Worm (Caenorhabditis elegans) whole organism, L4 larva: ENCODE results near the gene R08C7.1.
A peak's percentile ranks its signal among the peaks of the same experiment; 100 is the strongest.

Experiments used
- F37D6.2 ChIP-seq: sonication (generic microtip); optimal IDR thresholded peaks from 2 replicates; lab custom pipeline; 2016; ENCODE audit warnings: mild to moderate bottlenecking, missing genetic modification characterization, missing compliant biosample characterization
- F49E8.2 ChIP-seq: sonication (generic microtip); optimal IDR thresholded peaks from 2 replicates; lab custom pipeline; 2016; ENCODE audit warnings: missing compliant biosample characterization, mild to moderate bottlenecking, missing genetic modification characterization, borderline replicate concordance
- Y5F2A.4 ChIP-seq: fragments of 200-800 bp; sonication (Bioruptor generic); optimal IDR thresholded peaks from 2 replicates; lab custom pipeline; 2018; ENCODE audit warnings: mild to moderate bottlenecking, missing genetic modification characterization, missing compliant biosample characterization
- Y75B8A.6 ChIP-seq: fragments of 200-800 bp; sonication (Bioruptor generic); IDR thresholded peaks from 2 replicates; pipeline ENCODE4 v1.3.6; 2022; ENCODE audit warnings: missing genetic modification reagents, missing genetic modification characterization, missing compliant biosample characterization
- ZK337.2 ChIP-seq: fragments of 200-800 bp; sonication (Bioruptor generic); IDR thresholded peaks from 2 replicates; pipeline ENCODE4 v1.3.6; 2022; ENCODE audit warnings: missing genetic modification reagents, missing genetic modification characterization, missing compliant biosample characterization
- aha-1 ChIP-seq: fragments of 150-350 bp; peaks from one replicate; lab custom pipeline; 2014; ENCODE audit warnings: missing biosample characterization, missing genetic modification characterization
- attf-4 ChIP-seq: sonication (generic microtip); optimal IDR thresholded peaks from 3 replicates; lab custom pipeline; 2017; ENCODE audit warnings: missing biosample characterization, missing genetic modification characterization
- ceh-20 ChIP-seq: fragments of 200-800 bp; sonication (Bioruptor generic); IDR thresholded peaks from 2 replicates; pipeline ENCODE4 v1.3.6; 2022; ENCODE audit warnings: missing genetic modification reagents, missing genetic modification characterization, missing compliant biosample characterization
- ceh-32 ChIP-seq: sonication (generic microtip); optimal IDR thresholded peaks from 2 replicates; lab custom pipeline; 2016; ENCODE audit warnings: mild to moderate bottlenecking, missing genetic modification characterization, missing compliant biosample characterization; ENCODE audit not compliant: poor library complexity
- ceh-82 ChIP-seq: sonication (generic microtip); optimal IDR thresholded peaks from 2 replicates; lab custom pipeline; 2017; ENCODE audit warnings: missing biosample characterization, missing genetic modification characterization
- ces-1 ChIP-seq: fragments of 150-350 bp; sonication (generic microtip); optimal IDR thresholded peaks from 4 replicates; lab custom pipeline; 2014; ENCODE audit warnings: missing biosample characterization, missing genetic modification reagents, missing genetic modification characterization
- daf-16 ChIP-seq, 3 experiments: sonication (generic microtip); optimal IDR thresholded peaks; 2 replicates each; lab custom pipeline; 2016 to 2017; ENCODE audit warnings: missing genetic modification characterization in 3 of 3, missing genetic modification reagents in 3 of 3, mild to moderate bottlenecking in 2 of 3, missing compliant biosample characterization in 2 of 3, missing biosample characterization in 1 of 3, moderate library complexity in 1 of 3
- dmd-8 ChIP-seq: fragments of 200-800 bp; sonication (Bioruptor generic); IDR thresholded peaks from 2 replicates; pipeline ENCODE4 v1.3.6; 2022; ENCODE audit warnings: missing genetic modification characterization, missing compliant biosample characterization
- dpl-1 ChIP-seq: fragments of 150-350 bp; optimal IDR thresholded peaks from 2 replicates; lab custom pipeline; 2014; ENCODE audit warnings: missing biosample characterization, missing genetic modification reagents, missing genetic modification characterization
- duxl-1 ChIP-seq: sonication (generic microtip); optimal IDR thresholded peaks from 2 replicates; lab custom pipeline; 2016; ENCODE audit warnings: mild to moderate bottlenecking, missing genetic modification characterization, moderate library complexity, missing compliant biosample characterization; ENCODE audit not compliant: poor library complexity
- egl-27 ChIP-seq: sonication (generic microtip); optimal IDR thresholded peaks from 3 replicates; lab custom pipeline; 2017; ENCODE audit warnings: missing biosample characterization, missing genetic modification reagents, missing genetic modification characterization
- egl-43 ChIP-seq: fragments of 200-800 bp; sonication (Bioruptor generic); IDR thresholded peaks from 2 replicates; pipeline ENCODE4 v1.3.6; 2022; ENCODE audit warnings: missing genetic modification reagents, missing genetic modification characterization, missing compliant biosample characterization
- hif-1 ChIP-seq, 2 experiments: sonication (generic microtip); optimal IDR thresholded peaks; 2 replicates each; lab custom pipeline; 2016 to 2017; ENCODE audit warnings: missing compliant biosample characterization in 2 of 2, missing genetic modification characterization in 2 of 2, missing genetic modification reagents in 2 of 2, missing genotype in 2 of 2, mild to moderate bottlenecking in 1 of 2
- jun-1 ChIP-seq: fragments of 150-350 bp; optimal IDR thresholded peaks from 2 replicates; lab custom pipeline; 2014; ENCODE audit warnings: missing biosample characterization, missing genetic modification reagents, missing genetic modification characterization
- lim-7 ChIP-seq: fragments of 200-800 bp; sonication (Bioruptor generic); IDR thresholded peaks from 2 replicates; pipeline ENCODE4 v1.3.6; 2022; ENCODE audit warnings: missing genetic modification characterization, missing compliant biosample characterization
- lin-13 ChIP-seq: fragments of 150-350 bp; optimal IDR thresholded peaks from 2 replicates; lab custom pipeline; 2014; ENCODE audit warnings: missing biosample characterization, missing genetic modification reagents, missing genetic modification characterization
- lin-15B ChIP-seq: fragments of 150-350 bp; sonication (generic microtip); optimal IDR thresholded peaks from 3 replicates; lab custom pipeline; 2014; ENCODE audit warnings: missing biosample characterization, missing genetic modification characterization
- lin-39 ChIP-seq: fragments of 150-350 bp; optimal IDR thresholded peaks from 2 replicates; lab custom pipeline; 2014; ENCODE audit warnings: missing biosample characterization, missing genetic modification reagents, missing genetic modification characterization
- lsy-2 ChIP-seq, 2 experiments: fragments of 150-350 bp in 1 of 2; sonication (generic microtip) in 1 of 2; optimal IDR thresholded peaks; 2 replicates each; lab custom pipeline; 2014 to 2017; ENCODE audit warnings: missing biosample characterization in 2 of 2, missing genetic modification characterization in 2 of 2
- madf-5 ChIP-seq, 2 experiments: fragments of 200-800 bp; sonication (Bioruptor generic); IDR thresholded peaks; 2 replicates each; pipeline ENCODE4 v1.3.6; 2022; ENCODE audit warnings: missing compliant biosample characterization in 2 of 2, missing genetic modification characterization in 2 of 2
- madf-9 ChIP-seq: fragments of 200-800 bp; sonication (Bioruptor generic); conservative IDR thresholded peaks from 2 replicates; pipeline ENCODE4 v1.3.6; 2022; ENCODE audit warnings: missing genetic modification reagents, missing genetic modification characterization, missing compliant biosample characterization
- mdt-29 ChIP-seq: fragments of 200-800 bp; sonication (Bioruptor generic); IDR thresholded peaks from 2 replicates; pipeline ENCODE4 v1.3.6; 2022; ENCODE audit warnings: missing genetic modification reagents, missing genetic modification characterization, missing compliant biosample characterization
- mes-2 ChIP-seq: sonication (generic microtip); optimal IDR thresholded peaks from 2 replicates; lab custom pipeline; 2016; ENCODE audit warnings: missing genotype, mild to moderate bottlenecking, missing genetic modification characterization, missing compliant biosample characterization; ENCODE audit not compliant: poor library complexity, severe bottlenecking
- mxl-2 ChIP-seq: fragments of 200-800 bp; sonication (Bioruptor generic); conservative IDR thresholded peaks from 2 replicates; pipeline ENCODE4 v1.3.6; 2022; ENCODE audit warnings: missing genetic modification reagents, missing genetic modification characterization, missing compliant biosample characterization
- nhr-111 ChIP-seq: fragments of 200-800 bp; sonication (Bioruptor generic); optimal IDR thresholded peaks from 2 replicates; lab custom pipeline; 2018; ENCODE audit warnings: mild to moderate bottlenecking, missing genetic modification characterization, missing compliant biosample characterization
- nhr-28 ChIP-seq: fragments of 150-350 bp; optimal IDR thresholded peaks from 2 replicates; lab custom pipeline; 2014; ENCODE audit warnings: missing biosample characterization, missing genetic modification characterization
- nhr-42 ChIP-seq: fragments of 200-800 bp; sonication (Bioruptor generic); IDR thresholded peaks from 2 replicates; pipeline ENCODE4 v1.3.6; 2022; ENCODE audit warnings: missing genetic modification characterization, missing compliant biosample characterization
- nhr-6 ChIP-seq: fragments of 150-350 bp; optimal IDR thresholded peaks from 2 replicates; lab custom pipeline; 2014; ENCODE audit warnings: missing biosample characterization, missing genetic modification characterization
- nhr-76 ChIP-seq: fragments of 150-350 bp; optimal IDR thresholded peaks from 2 replicates; lab custom pipeline; 2014; ENCODE audit warnings: missing biosample characterization, missing genetic modification characterization
- saeg-2 ChIP-seq: fragments of 200-800 bp; sonication (Bioruptor generic); IDR thresholded peaks from 2 replicates; pipeline ENCODE4 v1.3.6; 2022; ENCODE audit warnings: missing genetic modification reagents, missing genetic modification characterization, missing compliant biosample characterization
- set-16 ChIP-seq: fragments of 200-800 bp; sonication (Bioruptor generic); IDR thresholded peaks from 2 replicates; pipeline ENCODE4 v1.3.6; 2022; ENCODE audit warnings: missing genetic modification reagents, missing genetic modification characterization, missing compliant biosample characterization
- skn-1 ChIP-seq: fragments of 150-350 bp; optimal IDR thresholded peaks from 2 replicates; lab custom pipeline; 2014; ENCODE audit warnings: missing biosample characterization, missing genetic modification characterization
- snpc-1.2 ChIP-seq: fragments of 200-800 bp; sonication (Bioruptor generic); IDR thresholded peaks from 2 replicates; pipeline ENCODE4 v1.3.6; 2022; ENCODE audit warnings: missing genetic modification reagents, missing genetic modification characterization, missing compliant biosample characterization
- spr-1 ChIP-seq: sonication (generic microtip); optimal IDR thresholded peaks from 2 replicates; lab custom pipeline; 2016; ENCODE audit warnings: mild to moderate bottlenecking, missing genetic modification characterization, missing compliant biosample characterization
- tag-97 ChIP-seq: fragments of 200-800 bp; sonication (Bioruptor generic); IDR thresholded peaks from 2 replicates; pipeline ENCODE4 v1.3.6; 2022; ENCODE audit warnings: missing genetic modification characterization, missing compliant biosample characterization
- unc-130 ChIP-seq: sonication (generic microtip); optimal IDR thresholded peaks from 2 replicates; lab custom pipeline; 2016; ENCODE audit warnings: missing genetic modification reagents, missing genetic modification characterization, missing compliant biosample characterization
- unc-39 ChIP-seq: sonication (generic microtip); optimal IDR thresholded peaks from 2 replicates; lab custom pipeline; 2017; ENCODE audit warnings: missing biosample characterization, missing genetic modification characterization
- unc-62 ChIP-seq, 3 experiments: fragments of 150-350 bp in 1 of 3; sonication (generic microtip); optimal IDR thresholded peaks in 2 of 3; peaks in 1 of 3; 1 replicate in 1 of 3; 2 replicates in 2 of 3; lab custom pipeline; 2014 to 2017; ENCODE audit warnings: missing biosample characterization in 3 of 3, missing genetic modification characterization in 3 of 3, missing genetic modification reagents in 3 of 3, missing genotype in 1 of 3
- vab-7 ChIP-seq: fragments of 200-800 bp; sonication (Bioruptor generic); IDR thresholded peaks from 2 replicates; pipeline ENCODE4 v1.3.6; 2022; ENCODE audit warnings: missing genetic modification reagents, missing genetic modification characterization, missing compliant biosample characterization
- zfp-2 ChIP-seq: sonication (generic microtip); optimal IDR thresholded peaks from 2 replicates; lab custom pipeline; 2016; ENCODE audit warnings: mild to moderate bottlenecking, missing genetic modification characterization, missing compliant biosample characterization
- ztf-11 ChIP-seq: fragments of 150-350 bp; optimal IDR thresholded peaks from 2 replicates; lab custom pipeline; 2014; ENCODE audit warnings: missing biosample characterization, missing genetic modification characterization

Gene R08C7.1

ce11 chrIV:4475362-4476086, 23.8 kb downstream of the R08C7.1 start (continued):
- TF ChIP-seq lin-39 (tag; lab: Kevin White, UChicago), result no peak
- 0 out of 2 replicates have a peak, but pooled peaks have one; percentile 6 for TF ChIP-seq saeg-2 (GFP tag; lab: Robert Waterston, UW)
- TF ChIP-seq unc-39, result no peak
- TF ChIP-seq Y75B8A.6 (GFP tag; lab: Robert Waterston, UW), result no peak
- no peak for TF ChIP-seq set-16 (GFP tag; lab: Robert Waterston, UW)
- no peak for TF ChIP-seq lim-7 (GFP tag; lab: Robert Waterston, UW)
- TF ChIP-seq spr-1, result no peak
- peak in 1 of 2 experiments; percentile 5 for TF ChIP-seq lsy-2 (tag; optimal IDR thresholded peaks at IDR 0.05; lab: Kevin White, UChicago)
- TF ChIP-seq madf-5 (GFP tag; IDR thresholded peaks at IDR 0.05; lab: Robert Waterston, UW), result no peak
- TF ChIP-seq dmd-8, result no peak
- TF ChIP-seq mxl-2 (GFP tag; lab: Robert Waterston, UW), result no peak

- TF ChIP-seq attf-4 (tag; lab: Kevin White, UChicago) (no peak), mdt-29 (GFP tag; lab: Robert Waterston, UW) (peak; percentile 49; the same call in 1 of the 2 replicates), ceh-32 (tag; lab: Kevin White, UChicago) (no peak), snpc-1.2 (no peak), lin-15B (no peak), F49E8.2 (tag; lab: Kevin White, UChicago) (no peak), nhr-76 (tag; lab: Kevin White, UChicago) (no peak), nhr-28 (tag; lab: Kevin White, UChicago) (peak; percentile 74), unc-130 (GFP tag; lab: Kevin White, UChicago) (no peak), ztf-11 (tag; lab: Kevin White, UChicago) (no peak), ceh-20 (GFP tag; lab: Robert Waterston, UW) (peak; percentile 70), nhr-111 (GFP tag; lab: Kevin White, UChicago) (no peak), duxl-1 (tag; lab: Kevin White, UChicago) (no peak), saeg-2 (GFP tag; lab: Robert Waterston, UW) (no peak), egl-27 (tag; lab: Kevin White, UChicago) (no peak), skn-1 (no peak), mes-2 (tag; lab: Kevin White, UChicago) (peak; percentile 42), madf-9 (GFP tag; lab: Robert Waterston, UW) (no peak), lin-13 (GFP tag; lab: Kevin White, UChicago) (no peak), egl-43 (GFP tag; lab: Robert Waterston, UW) (no peak), hif-1 (tag; optimal IDR thresholded peaks at IDR 0.05; lab: Kevin White, UChicago) (peak in 1 of 2 experiments; percentile 87), jun-1 (tag; lab: Kevin White, UChicago) (no peak), madf-5 (GFP tag; IDR thresholded peaks at IDR 0.05; lab: Robert Waterston, UW) (no peak), lim-7 (GFP tag; lab: Robert Waterston, UW) (no peak), Y5F2A.4 (GFP tag; lab: Kevin White, UChicago) (no peak), aha-1 (peak; percentile 95), dpl-1 (peak; percentile 11), tag-97 (no peak), ceh-82 (tag; lab: Kevin White, UChicago) (no peak), nhr-42 (GFP tag; lab: Robert Waterston, UW) (no peak), spr-1 (no peak), daf-16 (GFP tag; optimal IDR thresholded peaks at IDR 0.05; lab: Kevin White, UChicago) (no peak), daf-16 (tag; optimal IDR thresholded peaks at IDR 0.05; lab: Kevin White, UChicago) (peak; percentile 44), F37D6.2 (tag; lab: Kevin White, UChicago) (no peak), ces-1 (GFP tag; lab: Kevin White, UChicago) (no peak), ZK337.2 (GFP tag; lab: Robert Waterston, UW) (no peak), vab-7 (GFP tag; lab: Robert Waterston, UW) (no peak), unc-62 (GFP tag; optimal IDR thresholded peaks at IDR 0.05 in 1 of 2; lab: Kevin White, UChicago) (peak in 1 of 2 experiments; percentile 87), unc-62 (tag; optimal IDR thresholded peaks at IDR 0.05; lab: Kevin White, UChicago) (no peak), unc-39 (no peak), zfp-2 (tag; lab: Kevin White, UChicago) (no peak), nhr-6 (tag; lab: Kevin White, UChicago) (no peak), mxl-2 (GFP tag; lab: Robert Waterston, UW) (no peak)
These were observed 25.4 kb downstream of the R08C7.1 start, which contains the start of gene M01H9.3 for ce11 chrIV:4477009-4477471. Gene M01H9.3, minus strand, starts transcription at chrIV:4477059.
